Fruit fly (Drosophila melanogaster): ENCODE measurements around the gene promL.

The promL gene

dm6 chr3L:3106146-3106545, 21.4 kb downstream of the promL start (continued):
- 0 out of 2 replicates have a peak, but pooled peaks have one; percentile 4 for TF ChIP-seq CG14667 (GFP tag; IDR thresholded peaks at IDR 0.05)
- TF ChIP-seq row (GFP tag; IDR thresholded peaks at IDR 0.05): peak; percentile 28; the same call in 2 of the 3 replicates
- TF ChIP-seq CG9215 (GFP tag; IDR thresholded peaks at IDR 0.05): peak; percentile 28; the same call in 1 of the 2 replicates
- no peak for TF ChIP-seq CG3995 (GFP tag; optimal IDR thresholded peaks at IDR 0.05)
- TF ChIP-seq lilli (GFP tag; optimal IDR thresholded peaks at IDR 0.05): peak; percentile 5
- no peak for TF ChIP-seq CG17328 (GFP tag; IDR thresholded peaks at IDR 0.05)
- TF ChIP-seq unpg (GFP tag; optimal IDR thresholded peaks at IDR 0.05): no peak
- peak; percentile 13; the same call in 1 of the 2 replicates for TF ChIP-seq Rfx (GFP tag; IDR thresholded peaks at IDR 0.05)
- TF ChIP-seq lola (GFP tag; optimal IDR thresholded peaks at IDR 0.05): no peak

dm6 chr3L:3105531-3105930, 22.0 kb downstream of the promL start:
- TF ChIP-seq tgo (GFP tag; IDR thresholded peaks at IDR 0.05): no peak
- TF ChIP-seq vnd (GFP tag; IDR thresholded peaks at IDR 0.05; ENCODE audit: partially characterized antibody): no peak
- no peak for TF ChIP-seq gfzf (GFP tag; optimal IDR thresholded peaks at IDR 0.05)
- TF ChIP-seq CG5180 (GFP tag; optimal IDR thresholded peaks at IDR 0.05): no peak
- TF ChIP-seq Ets65A (GFP tag): peak; percentile 51

- TF ChIP-seq Hr39 (optimal IDR thresholded peaks at IDR 0.05): no peak
- peak; percentile 7 for TF ChIP-seq salm (tag; optimal IDR thresholded peaks at IDR 0.05)
- peak in 1 of 2 experiments; percentile 89 for TF ChIP-seq Hr78 (GFP tag; optimal IDR thresholded peaks at IDR 0.05)
- TF ChIP-seq CG10565 (GFP tag; optimal IDR thresholded peaks at IDR 0.05): no peak
- peak; percentile 35 for TF ChIP-seq oc (tag; optimal IDR thresholded peaks at IDR 0.05)
- peak; percentile 17; the same call in 1 of the 2 replicates for TF ChIP-seq vvl (GFP tag; IDR thresholded peaks at IDR 0.05)
- TF ChIP-seq Abd-B (GFP tag; optimal IDR thresholded peaks at IDR 0.05): peak; percentile 6
- 0 out of 3 replicates have a peak, but pooled peaks have one; percentile 17 for TF ChIP-seq ken (GFP tag; IDR thresholded peaks at IDR 0.05)
- peak; percentile 18 for TF ChIP-seq sd (tag; optimal IDR thresholded peaks at IDR 0.05)
- TF ChIP-seq slou (GFP tag; optimal IDR thresholded peaks at IDR 0.05): no peak
- peak; percentile 70 for TF ChIP-seq pros (GFP tag; optimal IDR thresholded peaks at IDR 0.05)
- TF ChIP-seq dimm (GFP tag; IDR thresholded peaks at IDR 0.05): no peak
- no peak for TF ChIP-seq CG15011 (GFP tag; optimal IDR thresholded peaks at IDR 0.05)
- peak; percentile 22; the same call in 1 of the 2 replicates for TF ChIP-seq Awh (GFP tag; IDR thresholded peaks at IDR 0.05)
- TF ChIP-seq chinmo (GFP tag; IDR thresholded peaks at IDR 0.05; ENCODE audit: partially characterized antibody): peak; percentile 57; the same call in 1 of the 4 replicates
- TF ChIP-seq CG15269 (tag; optimal IDR thresholded peaks at IDR 0.05): peak; percentile 57
- peak; percentile 97 for TF ChIP-seq abd-A (tag; optimal IDR thresholded peaks at IDR 0.05)
- TF ChIP-seq Med (GFP tag): peak; percentile 27
- peak in 1 of 2 experiments; percentile 57 for TF ChIP-seq Pdp1 (GFP tag; optimal IDR thresholded peaks at IDR 0.05)
Observed at dm6 chr3L:3102506-3103023, 25.0 kb downstream of the promL start.

- TF ChIP-seq CG11247 (GFP tag; IDR thresholded peaks at IDR 0.05): 0 out of 2 replicates have a peak, but pooled peaks have one; percentile 6
- TF ChIP-seq crc (GFP tag; optimal IDR thresholded peaks at IDR 0.05): no peak
Observed at dm6 chr3L:3101157-3101556, 26.4 kb downstream of the promL start.
